Fruit fly (Drosophila melanogaster): ENCODE data around the gene X11Lbeta.

DNA sequence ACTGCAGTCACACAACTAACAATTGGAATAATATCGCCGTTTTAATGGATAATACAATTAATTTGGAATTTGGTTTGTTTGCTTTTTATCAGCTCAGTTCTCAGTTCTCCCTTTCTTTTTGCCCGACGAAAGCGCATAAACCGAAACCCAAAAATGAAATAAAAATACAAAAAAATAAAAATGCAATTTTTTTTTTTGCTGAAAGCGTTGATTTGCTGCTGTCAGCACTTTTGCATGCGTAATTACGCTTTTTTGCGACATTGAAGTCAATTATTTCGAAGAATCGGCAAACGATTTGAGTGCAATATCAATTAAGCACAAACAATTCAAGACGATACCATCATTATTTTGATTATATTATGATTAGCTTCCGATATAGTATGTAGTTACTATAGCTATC, 99.8 kb downstream of the X11Lbeta start:
- TF ChIP-seq CG8478 (optimal IDR thresholded peaks at IDR 0.05): no peak
- TF ChIP-seq pan (optimal IDR thresholded peaks at IDR 0.05): no peak
- no peak for TF ChIP-seq usp (GFP tag; optimal IDR thresholded peaks at IDR 0.05)
- no peak for TF ChIP-seq Dll (optimal IDR thresholded peaks at IDR 0.05)
- TF ChIP-seq psq (optimal IDR thresholded peaks at IDR 0.05): no peak
